Worm (Caenorhabditis elegans): ENCODE data around the gene vps-11.

- TF ChIP-seq ham-2 (GFP tag; optimal IDR thresholded peaks at IDR 0.05) (no peak), ztf-11 (tag; optimal IDR thresholded peaks at IDR 0.05) (no peak), ceh-43 (GFP tag; optimal IDR thresholded peaks at IDR 0.05) (no peak), pha-4 (tag; optimal IDR thresholded peaks at IDR 0.05) (no peak), nhr-28 (tag; optimal IDR thresholded peaks at IDR 0.05) (no peak), nhr-76 (tag; optimal IDR thresholded peaks at IDR 0.05) (no peak), unc-62 (GFP tag; optimal IDR thresholded peaks at IDR 0.05) (no peak), snpc-4 (tag; optimal IDR thresholded peaks at IDR 0.05) (no peak), drap-1 (GFP tag; optimal IDR thresholded peaks at IDR 0.05) (no peak), mep-1 (tag; optimal IDR thresholded peaks at IDR 0.05) (no peak)
Observed at ce11 chrII:10784780-10785463, 8.4 kb downstream of the vps-11 start, which contains the start of gene cdl-1.

Measured in whole organism, mixed stage, embryonic.